Fruit fly (Drosophila melanogaster): Measurements from ENCODE around the gene Cbs.

Gene Cbs

dm6 chrX:21044278-21044830 lies 584 bp upstream of the Cbs start (continued):
- TF ChIP-seq CG15514 (GFP tag; optimal IDR thresholded peaks at IDR 0.05), result peak; percentile 97
- no peak for TF ChIP-seq Aef1 (GFP tag; IDR thresholded peaks at IDR 0.05)
- no peak for TF ChIP-seq CG4730 (GFP tag; IDR thresholded peaks at IDR 0.05)
- no peak for TF ChIP-seq CG12942 (GFP tag; optimal IDR thresholded peaks at IDR 0.05)
- TF ChIP-seq zf30C (GFP tag; optimal IDR thresholded peaks at IDR 0.05), result peak; percentile 80
- no peak for TF ChIP-seq CG18011 (GFP tag; optimal IDR thresholded peaks at IDR 0.05)
- peak; percentile 69 for TF ChIP-seq cg (GFP tag; optimal IDR thresholded peaks at IDR 0.05)
- no peak for TF ChIP-seq CG11093 (GFP tag; IDR thresholded peaks at IDR 0.05)
- no peak for TF ChIP-seq Side (GFP tag; optimal IDR thresholded peaks at IDR 0.05)
- TF ChIP-seq Lhr (GFP tag; optimal IDR thresholded peaks at IDR 0.05), result no peak
- no peak for TF ChIP-seq sob (GFP tag; IDR thresholded peaks at IDR 0.05)
- peak; percentile 10 for TF ChIP-seq vvl (GFP tag; IDR thresholded peaks at IDR 0.05)
- no peak for TF ChIP-seq Bteb2 (GFP tag; optimal IDR thresholded peaks at IDR 0.05)
- TF ChIP-seq pita (GFP tag; optimal IDR thresholded peaks at IDR 0.05), result no peak
- TF ChIP-seq Chrac-16 (GFP tag; optimal IDR thresholded peaks at IDR 0.05), result no peak
- no peak for TF ChIP-seq Nf-YB (GFP tag; optimal IDR thresholded peaks at IDR 0.05)
- TF ChIP-seq ato (GFP tag; IDR thresholded peaks at IDR 0.05; ENCODE audit: partially characterized antibody), result no peak
- TF ChIP-seq CG10366 (GFP tag; IDR thresholded peaks at IDR 0.05), result no peak
- TF ChIP-seq disco-r (GFP tag; optimal IDR thresholded peaks at IDR 0.05), result no peak
- TF ChIP-seq CG17359 (tag; optimal IDR thresholded peaks at IDR 0.05), result no peak
- no peak for TF ChIP-seq hkb (optimal IDR thresholded peaks at IDR 0.05)
- TF ChIP-seq hkb (GFP tag; IDR thresholded peaks at IDR 0.05), result no peak
- peak; percentile 37 for TF ChIP-seq CG12769 (tag; optimal IDR thresholded peaks at IDR 0.05)
- no peak for TF ChIP-seq CG6854 (GFP tag; optimal IDR thresholded peaks at IDR 0.05)
- peak; percentile 23 for TF ChIP-seq lbe (GFP tag; optimal IDR thresholded peaks at IDR 0.05)
- no peak for TF ChIP-seq CG11456 (GFP tag; IDR thresholded peaks at IDR 0.05)
- TF ChIP-seq CG10654 (GFP tag; optimal IDR thresholded peaks at IDR 0.05), result no peak
- TF ChIP-seq onecut (GFP tag; IDR thresholded peaks at IDR 0.05), result no peak
- TF ChIP-seq phol (tag; optimal IDR thresholded peaks at IDR 0.05), result no peak
- peak in 1 of 2 experiments; percentile 2 for TF ChIP-seq Pdp1 (GFP tag; optimal IDR thresholded peaks at IDR 0.05)
- no peak for TF ChIP-seq CG5180 (GFP tag; optimal IDR thresholded peaks at IDR 0.05)
- no peak for TF ChIP-seq org-1 (GFP tag; optimal IDR thresholded peaks at IDR 0.05)
- TF ChIP-seq Ptx1 (GFP tag; IDR thresholded peaks at IDR 0.05), result peak; percentile 14; the same call in 1 of the 2 replicates
- no peak for TF ChIP-seq Ravus (GFP tag; IDR thresholded peaks at IDR 0.05)
- no peak for TF ChIP-seq CG13123 (GFP tag; optimal IDR thresholded peaks at IDR 0.05)
- no peak for TF ChIP-seq nerfin-1 (tag; optimal IDR thresholded peaks at IDR 0.05)
- TF ChIP-seq CG2120 (GFP tag; optimal IDR thresholded peaks at IDR 0.05), result no peak
- no peak for TF ChIP-seq ATbp (GFP tag; optimal IDR thresholded peaks at IDR 0.05)
- no peak for TF ChIP-seq CG8765 (GFP tag; IDR thresholded peaks at IDR 0.05)
- no peak for TF ChIP-seq CG18619 (GFP tag; optimal IDR thresholded peaks at IDR 0.05)
- TF ChIP-seq chinmo (GFP tag; IDR thresholded peaks at IDR 0.05; ENCODE audit: partially characterized antibody), result 0 out of 4 replicates have a peak, but pooled peaks have one; percentile 49
- no peak for TF ChIP-seq nmo (GFP tag; optimal IDR thresholded peaks at IDR 0.05)
- no peak for TF ChIP-seq sqz (GFP tag; optimal IDR thresholded peaks at IDR 0.05)
- no peak for TF ChIP-seq slp2 (GFP tag; optimal IDR thresholded peaks at IDR 0.05)
- peak; percentile 50 for TF ChIP-seq CG1603 (tag; optimal IDR thresholded peaks at IDR 0.05)
- TF ChIP-seq zfh2 (GFP tag; optimal IDR thresholded peaks at IDR 0.05), result no peak
- no peak for TF ChIP-seq Hmx (GFP tag; optimal IDR thresholded peaks at IDR 0.05)
- no peak for TF ChIP-seq sens-2 (GFP tag; IDR thresholded peaks at IDR 0.05)
- no peak for TF ChIP-seq twi (tag; optimal IDR thresholded peaks at IDR 0.05)
- no peak; the same call in 2 of the 3 replicates for TF ChIP-seq row (GFP tag; IDR thresholded peaks at IDR 0.05)
- no peak for TF ChIP-seq toy (GFP tag; IDR thresholded peaks at IDR 0.05)

Measured in whole organism, embryonic.